Fruit fly (Drosophila melanogaster) whole organism, pupa: ENCODE results near the gene CG3251.

Experiments used
- CG10348 ChIP-seq: fragments of 200-800 bp; sonication (Bioruptor generic); IDR thresholded peaks from 2 replicates; pipeline ENCODE4 v1.3.6; 2022; ENCODE audit warnings: missing biosample characterization, missing genetic modification characterization
- CG14655 ChIP-seq: fragments of 200-800 bp; sonication (Bioruptor generic); optimal IDR thresholded peaks from 3 replicates; lab custom pipeline; 2017; ENCODE audit warnings: mild to moderate bottlenecking, missing biosample characterization, missing genetic modification reagents, missing genetic modification characterization
- CG17806 ChIP-seq: fragments of 200-800 bp; sonication (Bioruptor generic); optimal IDR thresholded peaks from 2 replicates; lab custom pipeline; 2018; ENCODE audit warnings: missing biosample characterization, mild to moderate bottlenecking, missing genetic modification characterization, moderate library complexity
- CG32121 ChIP-seq: fragments of 200-800 bp; sonication (Bioruptor generic); IDR thresholded peaks from 2 replicates; pipeline ENCODE4 v1.3.6; 2022; ENCODE audit warnings: missing biosample characterization, missing genetic modification characterization
- CG34367 ChIP-seq: fragments of 200-800 bp; sonication (Bioruptor generic); optimal IDR thresholded peaks from 2 replicates; lab custom pipeline; 2018; ENCODE audit warnings: missing biosample characterization, mild to moderate bottlenecking, missing genetic modification characterization
- D1 ChIP-seq: fragments of 200-800 bp; sonication (Bioruptor generic); optimal IDR thresholded peaks from 2 replicates; lab custom pipeline; 2018; ENCODE audit warnings: missing biosample characterization, mild to moderate bottlenecking, missing genetic modification characterization, moderate library complexity
- Ets98B ChIP-seq: fragments of 200-800 bp; sonication (Bioruptor generic); IDR thresholded peaks from 2 replicates; pipeline ENCODE4 v1.3.6; 2022; ENCODE audit warnings: missing biosample characterization, missing genetic modification characterization
- Pif1B ChIP-seq: fragments of 200-800 bp; sonication (Bioruptor generic); optimal IDR thresholded peaks from 3 replicates; lab custom pipeline; 2016; ENCODE audit warnings: missing biosample characterization, missing genetic modification characterization
- Snoo ChIP-seq: fragments of 200-800 bp; sonication (Bioruptor generic); optimal IDR thresholded peaks from 3 replicates; lab custom pipeline; 2017; ENCODE audit warnings: missing biosample characterization, mild to moderate bottlenecking, missing genetic modification characterization, inconsistent platforms
- fd96Ca ChIP-seq: fragments of 200-800 bp; sonication (Bioruptor generic); IDR thresholded peaks from 3 replicates; pipeline ENCODE4 v1.3.6; 2022; ENCODE audit warnings: missing biosample characterization, missing genetic modification characterization
- gl ChIP-seq: fragments of 200-800 bp; sonication (Bioruptor generic); optimal IDR thresholded peaks from 2 replicates; lab custom pipeline; 2018; ENCODE audit warnings: missing biosample characterization, mild to moderate bottlenecking, missing genetic modification characterization

CG3251 gene

dm6 chr2L:4646751-4647150, 43.8 kb downstream of the CG3251 start, which contains the start of gene CG43798:
CG43798 (plus strand) TSS chr2L:4647051.
- no peak for TF ChIP-seq Ets98B (GFP tag; lab: Robert Waterston, UW)
- TF ChIP-seq CG17806 (tag; lab: Kevin White, UChicago): no peak

- TF ChIP-seq fd96Ca (GFP tag; lab: Robert Waterston, UW): no peak
- TF ChIP-seq Snoo (tag; lab: Kevin White, UChicago): no peak
- no peak for TF ChIP-seq Pif1B (GFP tag; lab: Kevin White, UChicago)
- no peak for TF ChIP-seq CG14655 (GFP tag; lab: Kevin White, UChicago)
- no peak for TF ChIP-seq CG17806 (tag; lab: Kevin White, UChicago)
- TF ChIP-seq CG32121 (GFP tag; lab: Robert Waterston, UW): no peak
- TF ChIP-seq CG10348: no peak
- TF ChIP-seq D1 (tag; lab: Kevin White, UChicago): no peak
- no peak for TF ChIP-seq gl (tag; lab: Kevin White, UChicago)
- no peak for TF ChIP-seq CG34367
- TF ChIP-seq, all 21 proteins: peak for 0
Measured at dm6 chr2L:4642672-4643071, 47.8 kb downstream of the CG3251 start, which contains the start of gene CG15635. CG15635 (plus strand) TSS chr2L:4642972.

dm6 chr2L:4640996-4641395, 49.5 kb downstream of the CG3251 start, which contains the start of gene BG642163:
BG642163 (plus strand) TSS chr2L:4641296.
- TF ChIP-seq CG17806 (tag; lab: Kevin White, UChicago): no peak
- TF ChIP-seq fd96Ca (GFP tag; lab: Robert Waterston, UW): no peak
